Worm (Caenorhabditis elegans) whole organism, young adult: ENCODE measurements around the gene gei-1.

ENCODE experiments used
- Y67H2A.10 ChIP-seq: fragments of 200-800 bp; sonication (Bioruptor generic); conservative IDR thresholded peaks from 2 replicates; pipeline ENCODE4 v1.3.6; 2022; ENCODE audit warnings: missing genetic modification reagents, missing genetic modification characterization, missing compliant biosample characterization
- bed-2 ChIP-seq: fragments of 200-800 bp; sonication (Bioruptor generic); IDR thresholded peaks from 2 replicates; pipeline ENCODE4 v1.3.6; 2022; ENCODE audit warnings: missing genetic modification reagents, missing genetic modification characterization, missing compliant biosample characterization
- ceh-40 ChIP-seq: fragments of 200-800 bp; sonication (Bioruptor generic); IDR thresholded peaks from 2 replicates; pipeline ENCODE4 v1.3.6; 2022; ENCODE audit warnings: missing genetic modification characterization, missing compliant biosample characterization
- lir-1 ChIP-seq: fragments of 200-800 bp; sonication (Bioruptor generic); conservative IDR thresholded peaks from 2 replicates; pipeline ENCODE4 v1.3.6; 2022; ENCODE audit warnings: missing genetic modification reagents, missing genetic modification characterization, missing compliant biosample characterization
- madf-6 ChIP-seq: fragments of 200-800 bp; sonication (Bioruptor generic); IDR thresholded peaks from 2 replicates; pipeline ENCODE4 v1.3.6; 2022; ENCODE audit warnings: missing genetic modification reagents, missing genetic modification characterization, missing compliant biosample characterization
- pha-4 ChIP-seq: fragments of 150-350 bp; sonication (generic microtip); optimal IDR thresholded peaks from 2 replicates; lab custom pipeline; 2014; ENCODE audit warnings: missing biosample characterization, missing genetic modification reagents, missing genetic modification characterization
- somi-1 ChIP-seq: fragments of 200-800 bp; sonication (Bioruptor generic); optimal IDR thresholded peaks from 2 replicates; lab custom pipeline; 2018; ENCODE audit warnings: mild to moderate bottlenecking, missing genetic modification characterization, missing compliant biosample characterization
- unc-62 ChIP-seq: fragments of 150-350 bp; optimal IDR thresholded peaks from 2 replicates; lab custom pipeline; 2014; ENCODE audit warnings: missing biosample characterization, missing genetic modification reagents, missing genetic modification characterization

- TF ChIP-seq lir-1 (GFP tag; lab: Robert Waterston, UW) (no peak), ceh-40 (GFP tag; lab: Robert Waterston, UW) (no peak), somi-1 (GFP tag; lab: Kevin White, UChicago) (no peak), Y67H2A.10 (GFP tag; lab: Robert Waterston, UW) (no peak), madf-6 (GFP tag; lab: Robert Waterston, UW) (no peak), pha-4 (tag; lab: Kevin White, UChicago) (no peak), unc-62 (GFP tag; lab: Kevin White, UChicago) (no peak), bed-2 (no peak)
These were observed 7.0 kb downstream of the gei-1 start for ce11 chrIII:3351672-3352071.
